Worm (Caenorhabditis elegans) whole organism, L4/young adult: ENCODE data around the gene K09E9.4.

Experiments used
- W03F9.2 ChIP-seq: fragments of 150-350 bp; optimal IDR thresholded peaks from 2 replicates; lab custom pipeline; 2014; ENCODE audit warnings: missing biosample characterization, missing genetic modification characterization
- dao-5 ChIP-seq: sonication (generic microtip); optimal IDR thresholded peaks from 2 replicates; lab custom pipeline; 2016; ENCODE audit warnings: missing genotype, missing genetic modification characterization, moderate library complexity, missing compliant biosample characterization
- him-1 ChIP-seq: sonication (generic microtip); optimal IDR thresholded peaks from 2 replicates; lab custom pipeline; 2016; ENCODE audit warnings: missing genotype, missing genetic modification reagents, missing genetic modification characterization, missing compliant biosample characterization

DNA sequence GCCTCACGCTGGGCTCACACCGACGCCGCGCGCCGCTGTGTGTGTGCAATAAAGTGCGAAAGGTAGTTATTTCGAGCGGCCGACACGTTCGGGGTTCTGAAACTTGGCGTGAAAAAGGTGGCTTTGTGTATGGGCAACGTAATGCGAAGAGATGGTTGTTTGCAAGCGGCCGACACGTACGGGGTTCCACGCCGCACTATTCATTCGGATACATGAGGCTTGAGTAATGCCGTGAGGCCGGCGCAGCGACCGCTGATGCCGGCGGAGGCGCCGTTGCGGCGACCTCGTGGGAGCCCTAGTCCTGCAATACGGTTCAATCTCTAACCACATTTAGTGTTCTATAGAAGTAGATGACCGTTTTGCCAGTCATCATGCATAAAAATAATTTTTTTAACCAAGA lies 36.2 kb downstream of the K09E9.4 start:
- TF ChIP-seq him-1 (tag; lab: Kevin White, UChicago) (no peak), W03F9.2 (tag; lab: Kevin White, UChicago) (no peak), dao-5 (tag; lab: Kevin White, UChicago) (no peak)
